Fruit fly (Drosophila melanogaster): ENCODE measurements around the gene Act5C.

The Act5C gene

DNA sequence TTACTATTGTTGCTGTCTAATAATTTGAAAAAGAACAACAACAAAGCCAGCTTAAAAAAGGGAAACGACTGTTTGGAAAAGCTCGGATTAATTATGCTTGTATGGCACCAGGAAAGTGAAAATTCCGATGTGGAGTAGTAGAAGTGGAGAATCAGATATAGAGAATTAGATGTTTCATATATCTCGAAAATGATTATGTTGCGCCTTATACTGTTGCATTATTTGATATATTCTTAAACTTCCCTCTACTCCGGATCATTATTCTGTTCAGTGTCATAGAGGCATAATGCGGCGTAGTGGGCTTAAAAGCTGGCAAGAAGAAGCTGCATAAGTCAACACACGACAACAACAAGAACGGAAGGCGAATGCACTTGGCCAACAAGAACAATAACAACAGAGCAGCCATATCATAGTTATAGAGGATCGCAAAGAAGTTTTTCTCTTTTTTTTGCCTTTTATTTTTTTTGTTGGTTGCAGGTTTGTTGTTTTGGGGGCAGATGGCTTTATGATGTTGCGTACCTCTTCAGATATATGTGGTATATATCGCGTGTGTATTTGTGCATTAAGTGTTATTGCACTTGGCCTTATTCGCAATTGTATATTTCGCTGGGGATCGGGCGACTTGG, 25.2 kb downstream of the Act5C start (continued):
- TF ChIP-seq CG9609 (GFP tag; optimal IDR thresholded peaks at IDR 0.05) (no peak), CG32772 (GFP tag; IDR thresholded peaks at IDR 0.05) (0 out of 2 replicates have a peak, but pooled peaks have one; percentile 11), CG17385 (GFP tag; optimal IDR thresholded peaks at IDR 0.05) (peak; percentile 23), bsh (GFP tag; optimal IDR thresholded peaks at IDR 0.05) (peak; percentile 18 to 38), Mad (GFP tag; optimal IDR thresholded peaks at IDR 0.05) (no peak), Hmx (GFP tag; optimal IDR thresholded peaks at IDR 0.05) (no peak), CG6683 (GFP tag; optimal IDR thresholded peaks at IDR 0.05) (no peak), Dek (tag; optimal IDR thresholded peaks at IDR 0.05) (no peak), HLH3B (GFP tag; IDR thresholded peaks at IDR 0.05) (peak; percentile 43), CG17186 (GFP tag; optimal IDR thresholded peaks at IDR 0.05) (no peak), H2.0 (GFP tag; IDR thresholded peaks at IDR 0.05) (no peak), row (GFP tag; IDR thresholded peaks at IDR 0.05) (peak; percentile 48), peb (GFP tag; IDR thresholded peaks at IDR 0.05) (0 out of 2 replicates have a peak, but pooled peaks have one; percentile 6), tx (GFP tag; optimal IDR thresholded peaks at IDR 0.05) (no peak), pita (GFP tag; optimal IDR thresholded peaks at IDR 0.05) (no peak), dan (GFP tag; IDR thresholded peaks at IDR 0.05) (no peak), Oaz (GFP tag; IDR thresholded peaks at IDR 0.05) (0 out of 2 replicates have a peak, but pooled peaks have one; percentile 16), ci (GFP tag; IDR thresholded peaks at IDR 0.05) (peak; percentile 73), CG12236 (GFP tag; optimal IDR thresholded peaks at IDR 0.05) (no peak), Med (GFP tag) (peak; percentile 61), CG2712 (tag; optimal IDR thresholded peaks at IDR 0.05) (peak; percentile 37), CG7357 (GFP tag; IDR thresholded peaks at IDR 0.05) (0 out of 3 replicates have a peak, but pooled peaks have one; percentile 17), CG1024 (GFP tag; IDR thresholded peaks at IDR 0.05) (no peak), nom (GFP tag; optimal IDR thresholded peaks at IDR 0.05) (peak; percentile 59), sens (GFP tag) (peak; percentile 77), CG13424 (tag; optimal IDR thresholded peaks at IDR 0.05) (no peak), CG34422 (GFP tag; IDR thresholded peaks at IDR 0.05) (peak; percentile 41; the same call in 1 of the 3 replicates), dysf (GFP tag; IDR thresholded peaks at IDR 0.05) (0 out of 3 replicates have a peak, but pooled peaks have one; percentile 26), B-H1 (GFP tag; IDR thresholded peaks at IDR 0.05) (no peak)

DNA sequence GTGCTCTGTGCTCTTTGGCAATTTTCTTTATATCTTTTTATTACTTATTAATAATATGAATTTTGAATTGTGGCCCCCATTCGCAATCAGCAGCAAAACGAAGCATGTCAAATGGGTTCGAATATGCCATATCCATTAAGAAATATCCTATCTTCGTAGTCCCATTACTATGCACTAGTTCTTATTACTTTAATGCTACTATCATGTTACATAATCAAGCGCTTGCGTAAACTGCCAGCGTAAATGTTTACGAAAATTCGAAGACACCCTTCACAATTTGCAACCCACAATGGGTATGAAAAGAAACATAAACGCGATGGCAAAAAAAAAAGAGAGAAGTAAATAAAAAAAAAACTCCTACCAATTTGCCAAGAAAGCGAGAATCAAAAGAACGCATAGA, 26.1 kb downstream of the Act5C start:
- TF ChIP-seq CG14710 (tag; optimal IDR thresholded peaks at IDR 0.05) = no peak
- peak in 1 of 2 experiments; percentile 68 for TF ChIP-seq Pdp1 (GFP tag; optimal IDR thresholded peaks at IDR 0.05)
- no peak for TF ChIP-seq HmgD (GFP tag; optimal IDR thresholded peaks at IDR 0.05)
- no peak for TF ChIP-seq CG10267 (tag; optimal IDR thresholded peaks at IDR 0.05)
- no peak for TF ChIP-seq rib (GFP tag; IDR thresholded peaks at IDR 0.05)
- no peak for TF ChIP-seq pb (GFP tag; optimal IDR thresholded peaks at IDR 0.05)
- TF ChIP-seq D19B (GFP tag; optimal IDR thresholded peaks at IDR 0.05) = peak; percentile 27
- TF ChIP-seq Drgx (GFP tag; IDR thresholded peaks at IDR 0.05) = peak; percentile 62; the same call in 1 of the 2 replicates
- no peak for TF ChIP-seq crp (GFP tag; optimal IDR thresholded peaks at IDR 0.05)
- TF ChIP-seq CG12071 (GFP tag; optimal IDR thresholded peaks at IDR 0.05) = no peak
- TF ChIP-seq Bdp1 (GFP tag; optimal IDR thresholded peaks at IDR 0.05) = no peak
- TF ChIP-seq Dad (GFP tag; optimal IDR thresholded peaks at IDR 0.05) = no peak
- TF ChIP-seq Med (GFP tag) = peak; percentile 21

All from whole organism, embryonic.